Fruit fly (Drosophila melanogaster): ENCODE data around the gene tHMG2.

- TF ChIP-seq Dad (GFP tag; optimal IDR thresholded peaks at IDR 0.05) (no peak), CG16863 (GFP tag; optimal IDR thresholded peaks at IDR 0.05) (no peak), lola (GFP tag; optimal IDR thresholded peaks at IDR 0.05) (peak in 1 of 3 experiments; percentile 7), dimm (GFP tag; IDR thresholded peaks at IDR 0.05) (no peak), CG3995 (GFP tag; optimal IDR thresholded peaks at IDR 0.05) (no peak)
Measured at dm6 chr3R:22530305-22530704, 37.6 kb downstream of the tHMG2 start, which contains the start of gene CG33099.
